Worm (Caenorhabditis elegans) whole organism, young adult: ENCODE results near the gene H01G02.4.

Source experiments
- Y53F4B.3 ChIP-seq: fragments of 200-800 bp; sonication (Bioruptor generic); IDR thresholded peaks from 2 replicates; pipeline ENCODE4 v1.3.6; 2022; ENCODE audit warnings: missing genetic modification reagents, missing genetic modification characterization, missing compliant biosample characterization
- ama-1 ChIP-seq, 3 experiments: fragments of 150-350 bp in 1 of 3; sonication (generic microtip) in 2 of 3; optimal IDR thresholded peaks; 2 replicates each; lab custom pipeline; 2014 to 2018; ENCODE audit warnings: missing biosample characterization in 2 of 3, missing genetic modification characterization in 2 of 3, missing genetic modification reagents in 2 of 3
- ceh-58 ChIP-seq: fragments of 200-800 bp; sonication (Bioruptor generic); IDR thresholded peaks from 2 replicates; pipeline ENCODE4 v1.3.6; 2022; ENCODE audit warnings: missing genetic modification characterization, missing compliant biosample characterization
- egrh-3 ChIP-seq: fragments of 200-800 bp; sonication (Bioruptor generic); IDR thresholded peaks from 2 replicates; pipeline ENCODE4 v1.3.6; 2022; ENCODE audit warnings: missing genetic modification reagents, missing genetic modification characterization, missing compliant biosample characterization
- snpc-1.1 ChIP-seq: sonication (generic microtip); optimal IDR thresholded peaks from 2 replicates; lab custom pipeline; 2017; ENCODE audit warnings: missing genetic modification characterization, mild to moderate bottlenecking, missing compliant biosample characterization, antibody characterized with exemption, moderate library complexity, missing genotype, missing genetic modification reagents; ENCODE audit not compliant: insufficient read depth
- unc-62 ChIP-seq: fragments of 150-350 bp; optimal IDR thresholded peaks from 2 replicates; lab custom pipeline; 2014; ENCODE audit warnings: missing biosample characterization, missing genetic modification reagents, missing genetic modification characterization

DNA sequence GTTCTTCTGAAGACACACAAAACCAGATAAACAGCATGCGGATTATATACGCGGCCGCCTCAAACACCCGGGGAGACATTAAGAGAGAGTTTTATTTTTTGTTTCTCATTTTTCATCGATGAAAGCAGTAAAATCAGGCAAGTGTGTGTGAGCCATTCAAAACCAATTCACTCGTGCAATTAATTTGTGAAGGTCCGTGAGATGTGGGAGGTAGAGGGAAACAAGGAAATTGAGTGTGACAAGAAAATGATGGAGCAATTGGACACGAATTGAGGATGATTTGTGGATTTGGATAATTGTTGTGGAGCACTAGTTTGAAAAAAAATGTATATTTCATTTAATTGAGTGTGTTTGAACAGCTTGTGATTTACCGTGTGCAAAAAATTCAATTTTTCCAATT lies 15.2 kb downstream of the H01G02.4 start:
- TF ChIP-seq egrh-3 (GFP tag; lab: Robert Waterston, UW), result no peak
- TF ChIP-seq ceh-58 (GFP tag; lab: Robert Waterston, UW), result no peak
- TF ChIP-seq ama-1 (optimal IDR thresholded peaks at IDR 0.05; lab: Kevin White, UChicago), result no peak
- no peak for TF ChIP-seq ama-1 (GFP tag; optimal IDR thresholded peaks at IDR 0.05; lab: Kevin White, UChicago)
- no peak for TF ChIP-seq unc-62 (GFP tag; lab: Kevin White, UChicago)
- TF ChIP-seq Y53F4B.3, result no peak
- no peak for TF ChIP-seq snpc-1.1 (tag; lab: Kevin White, UChicago)
